Worm (Caenorhabditis elegans) whole organism, L4 larva: Measurements from ENCODE around the gene cpf-1.
A peak's percentile ranks its signal among the peaks of the same experiment; 100 is the strongest.

Experiments
- F26F4.8 ChIP-seq: fragments of 200-800 bp; sonication (Bioruptor generic); conservative IDR thresholded peaks from 2 replicates; pipeline ENCODE4 v1.3.6; 2022; ENCODE audit warnings: missing genetic modification characterization, missing compliant biosample characterization
- T26A8.4 ChIP-seq: fragments of 200-800 bp; sonication (Bioruptor generic); IDR thresholded peaks from 2 replicates; pipeline ENCODE4 v1.3.6; 2022; ENCODE audit warnings: missing genetic modification characterization, missing compliant biosample characterization
- Y105C5A.15 ChIP-seq: fragments of 200-800 bp; sonication (Bioruptor generic); IDR thresholded peaks from 2 replicates; pipeline ENCODE4 v1.3.6; 2022; ENCODE audit warnings: missing genetic modification characterization, missing compliant biosample characterization
- Y5F2A.4 ChIP-seq: fragments of 200-800 bp; sonication (Bioruptor generic); optimal IDR thresholded peaks from 2 replicates; lab custom pipeline; 2018; ENCODE audit warnings: mild to moderate bottlenecking, missing genetic modification characterization, missing compliant biosample characterization
- ceh-20 ChIP-seq: fragments of 200-800 bp; sonication (Bioruptor generic); IDR thresholded peaks from 2 replicates; pipeline ENCODE4 v1.3.6; 2022; ENCODE audit warnings: missing genetic modification reagents, missing genetic modification characterization, missing compliant biosample characterization
- ceh-32 ChIP-seq: sonication (generic microtip); optimal IDR thresholded peaks from 2 replicates; lab custom pipeline; 2016; ENCODE audit warnings: mild to moderate bottlenecking, missing genetic modification characterization, missing compliant biosample characterization; ENCODE audit not compliant: poor library complexity
- ceh-62 ChIP-seq: sonication (generic microtip); optimal IDR thresholded peaks from 2 replicates; lab custom pipeline; 2017; ENCODE audit warnings: missing biosample characterization, missing genetic modification characterization
- ceh-82 ChIP-seq: sonication (generic microtip); optimal IDR thresholded peaks from 2 replicates; lab custom pipeline; 2017; ENCODE audit warnings: missing biosample characterization, missing genetic modification characterization
- ces-1 ChIP-seq: fragments of 150-350 bp; sonication (generic microtip); optimal IDR thresholded peaks from 4 replicates; lab custom pipeline; 2014; ENCODE audit warnings: missing biosample characterization, missing genetic modification reagents, missing genetic modification characterization
- ctbp-1 ChIP-seq: fragments of 200-800 bp; sonication (Bioruptor generic); IDR thresholded peaks from 2 replicates; pipeline ENCODE4 v1.3.6; 2022; ENCODE audit warnings: missing genetic modification reagents, missing genetic modification characterization, missing compliant biosample characterization
- dmd-6 ChIP-seq: fragments of 200-800 bp; sonication (Bioruptor generic); IDR thresholded peaks from 2 replicates; pipeline ENCODE4 v1.3.6; 2022; ENCODE audit warnings: missing genetic modification reagents, missing genetic modification characterization, missing compliant biosample characterization
- hlh-11 ChIP-seq: fragments of 200-800 bp; sonication (Bioruptor generic); optimal IDR thresholded peaks from 2 replicates; lab custom pipeline; 2018; ENCODE audit warnings: mild to moderate bottlenecking, missing genetic modification characterization, missing compliant biosample characterization
- lin-13 ChIP-seq: fragments of 150-350 bp; optimal IDR thresholded peaks from 2 replicates; lab custom pipeline; 2014; ENCODE audit warnings: missing biosample characterization, missing genetic modification reagents, missing genetic modification characterization
- lin-15B ChIP-seq: fragments of 150-350 bp; sonication (generic microtip); optimal IDR thresholded peaks from 3 replicates; lab custom pipeline; 2014; ENCODE audit warnings: missing biosample characterization, missing genetic modification characterization
- lin-38 ChIP-seq: fragments of 200-800 bp; sonication (Bioruptor generic); IDR thresholded peaks from 2 replicates; pipeline ENCODE4 v1.3.6; 2022; ENCODE audit warnings: missing genetic modification reagents, missing genetic modification characterization, missing compliant biosample characterization
- lin-39 ChIP-seq: fragments of 150-350 bp; optimal IDR thresholded peaks from 2 replicates; lab custom pipeline; 2014; ENCODE audit warnings: missing biosample characterization, missing genetic modification reagents, missing genetic modification characterization
- madf-5 ChIP-seq, 2 experiments: fragments of 200-800 bp; sonication (Bioruptor generic); IDR thresholded peaks; 2 replicates each; pipeline ENCODE4 v1.3.6; 2022; ENCODE audit warnings: missing compliant biosample characterization in 2 of 2, missing genetic modification characterization in 2 of 2
- madf-9 ChIP-seq: fragments of 200-800 bp; sonication (Bioruptor generic); conservative IDR thresholded peaks from 2 replicates; pipeline ENCODE4 v1.3.6; 2022; ENCODE audit warnings: missing genetic modification reagents, missing genetic modification characterization, missing compliant biosample characterization
- mep-1 ChIP-seq: fragments of 150-350 bp; sonication (generic microtip); optimal IDR thresholded peaks from 3 replicates; lab custom pipeline; 2014; ENCODE audit warnings: missing biosample characterization, missing genetic modification characterization
- mes-2 ChIP-seq: sonication (generic microtip); optimal IDR thresholded peaks from 2 replicates; lab custom pipeline; 2016; ENCODE audit warnings: missing genotype, mild to moderate bottlenecking, missing genetic modification characterization, missing compliant biosample characterization; ENCODE audit not compliant: poor library complexity, severe bottlenecking
- mxl-3 ChIP-seq: fragments of 200-800 bp; sonication (Bioruptor generic); optimal IDR thresholded peaks from 2 replicates; lab custom pipeline; 2018; ENCODE audit warnings: mild to moderate bottlenecking, missing genetic modification characterization, missing compliant biosample characterization
- nhr-10 ChIP-seq: fragments of 150-350 bp; optimal IDR thresholded peaks from 2 replicates; lab custom pipeline; 2014; ENCODE audit warnings: missing biosample characterization, missing genetic modification characterization
- nhr-102 ChIP-seq: sonication (generic microtip); optimal IDR thresholded peaks from 2 replicates; lab custom pipeline; 2016; ENCODE audit warnings: mild to moderate bottlenecking, missing genetic modification characterization, moderate library complexity, missing compliant biosample characterization
- nhr-11 ChIP-seq: fragments of 150-350 bp; optimal IDR thresholded peaks from 2 replicates; lab custom pipeline; 2014; ENCODE audit warnings: missing biosample characterization, missing genetic modification characterization
- nhr-237 ChIP-seq: sonication (generic microtip); optimal IDR thresholded peaks from 2 replicates; lab custom pipeline; 2017; ENCODE audit warnings: missing biosample characterization, missing genetic modification characterization
- nhr-28 ChIP-seq: fragments of 150-350 bp; optimal IDR thresholded peaks from 2 replicates; lab custom pipeline; 2014; ENCODE audit warnings: missing biosample characterization, missing genetic modification characterization
- nhr-41 ChIP-seq: fragments of 200-800 bp; sonication (Bioruptor generic); IDR thresholded peaks from 2 replicates; pipeline ENCODE4 v1.3.6; 2022; ENCODE audit warnings: missing genetic modification reagents, missing genetic modification characterization, missing compliant biosample characterization
- nhr-42 ChIP-seq: fragments of 200-800 bp; sonication (Bioruptor generic); IDR thresholded peaks from 2 replicates; pipeline ENCODE4 v1.3.6; 2022; ENCODE audit warnings: missing genetic modification characterization, missing compliant biosample characterization
- pha-4 ChIP-seq, 2 experiments: fragments of 150-350 bp in 1 of 2; fragments of 200-800 bp in 1 of 2; sonication (Bioruptor generic) in 1 of 2; IDR thresholded peaks in 1 of 2; optimal IDR thresholded peaks in 1 of 2; 2 replicates each; pipeline versions ENCODE4 v1.3.6 to Lab custom; 2014 to 2022; ENCODE audit warnings: missing genetic modification characterization in 2 of 2, missing genetic modification reagents in 2 of 2, missing biosample characterization in 1 of 2, missing compliant biosample characterization in 1 of 2
- pqm-1 ChIP-seq: sonication (generic microtip); optimal IDR thresholded peaks from 2 replicates; lab custom pipeline; 2017; ENCODE audit warnings: missing biosample characterization, missing genetic modification characterization
- saeg-2 ChIP-seq: fragments of 200-800 bp; sonication (Bioruptor generic); IDR thresholded peaks from 2 replicates; pipeline ENCODE4 v1.3.6; 2022; ENCODE audit warnings: missing genetic modification reagents, missing genetic modification characterization, missing compliant biosample characterization
- set-16 ChIP-seq: fragments of 200-800 bp; sonication (Bioruptor generic); IDR thresholded peaks from 2 replicates; pipeline ENCODE4 v1.3.6; 2022; ENCODE audit warnings: missing genetic modification reagents, missing genetic modification characterization, missing compliant biosample characterization
- snpc-1.2 ChIP-seq: fragments of 200-800 bp; sonication (Bioruptor generic); IDR thresholded peaks from 2 replicates; pipeline ENCODE4 v1.3.6; 2022; ENCODE audit warnings: missing genetic modification reagents, missing genetic modification characterization, missing compliant biosample characterization
- spr-3 ChIP-seq: fragments of 200-800 bp; sonication (Bioruptor generic); optimal IDR thresholded peaks from 2 replicates; lab custom pipeline; 2018; ENCODE audit warnings: mild to moderate bottlenecking, missing genetic modification characterization, missing compliant biosample characterization
- tra-1 ChIP-seq: fragments of 200-800 bp; sonication (Bioruptor generic); IDR thresholded peaks from 2 replicates; pipeline ENCODE4 v1.3.6; 2022; ENCODE audit warnings: missing genetic modification reagents, missing genetic modification characterization, missing compliant biosample characterization
- unc-62 ChIP-seq, 3 experiments: fragments of 150-350 bp in 1 of 3; sonication (generic microtip); optimal IDR thresholded peaks in 2 of 3; peaks in 1 of 3; 1 replicate in 1 of 3; 2 replicates in 2 of 3; lab custom pipeline; 2014 to 2017; ENCODE audit warnings: missing biosample characterization in 3 of 3, missing genetic modification characterization in 3 of 3, missing genetic modification reagents in 3 of 3, missing genotype in 1 of 3
- vab-7 ChIP-seq: fragments of 200-800 bp; sonication (Bioruptor generic); IDR thresholded peaks from 2 replicates; pipeline ENCODE4 v1.3.6; 2022; ENCODE audit warnings: missing genetic modification reagents, missing genetic modification characterization, missing compliant biosample characterization

The cpf-1 gene

ce11 chrII:8621883-8622282 is 19.6 kb upstream of the cpf-1 start, which contains the start of gene T22C8.3:
Gene T22C8.3 (minus strand): TSS chrII:8621983.
- TF ChIP-seq nhr-28 (tag; lab: Kevin White, UChicago), result peak; percentile 14
- no peak for TF ChIP-seq ceh-82
- no peak for TF ChIP-seq pha-4 (GFP tag; IDR thresholded peaks at IDR 0.05; lab: Robert Waterston, UW)
- no peak for TF ChIP-seq pha-4 (tag; optimal IDR thresholded peaks at IDR 0.05; lab: Kevin White, UChicago)
- TF ChIP-seq ceh-62, result no peak
- no peak for TF ChIP-seq F26F4.8 (GFP tag; lab: Robert Waterston, UW)

- TF ChIP-seq mxl-3 (no peak), nhr-10 (no peak), nhr-102 (tag; lab: Kevin White, UChicago) (no peak), tra-1 (GFP tag; lab: Robert Waterston, UW) (no peak), snpc-1.2 (GFP tag; lab: Robert Waterston, UW) (no peak), T26A8.4 (GFP tag; lab: Robert Waterston, UW) (no peak), lin-38 (GFP tag; lab: Robert Waterston, UW) (no peak)
Measured at ce11 chrII:8617516-8617915, 15.3 kb upstream of the cpf-1 start, which contains the start of gene chhy-1. Gene chhy-1 (minus strand): TSS chrII:8617616.

ce11 chrII:8616155-8616554 is 13.9 kb upstream of the cpf-1 start:
- peak in 1 of 2 experiments; percentile 91 for TF ChIP-seq unc-62 (GFP tag; optimal IDR thresholded peaks at IDR 0.05 in 1 of 2; lab: Kevin White, UChicago)
- TF ChIP-seq unc-62 (tag; optimal IDR thresholded peaks at IDR 0.05; lab: Kevin White, UChicago), result no peak
- TF ChIP-seq saeg-2, result no peak
- TF ChIP-seq, all 104 proteins: peak for 1

- no peak for TF ChIP-seq lin-15B (tag; lab: Kevin White, UChicago)
- TF ChIP-seq T26A8.4 (GFP tag; lab: Robert Waterston, UW), result no peak
- no peak for TF ChIP-seq dmd-6 (GFP tag; lab: Robert Waterston, UW)
- TF ChIP-seq lin-38 (GFP tag; lab: Robert Waterston, UW), result no peak
- TF ChIP-seq madf-5 (GFP tag; IDR thresholded peaks at IDR 0.05; lab: Robert Waterston, UW), result no peak
- no peak for TF ChIP-seq ceh-32
- no peak for TF ChIP-seq nhr-10
- TF ChIP-seq ctbp-1 (GFP tag; lab: Robert Waterston, UW), result no peak
- TF ChIP-seq spr-3, result no peak
Measured at ce11 chrII:8612470-8612869, 10.2 kb upstream of the cpf-1 start, which contains the start of gene T22C8.1. Gene T22C8.1 (plus strand): TSS chrII:8612770.

- TF ChIP-seq F26F4.8 (GFP tag; lab: Robert Waterston, UW) (no peak), nhr-41 (GFP tag; lab: Robert Waterston, UW) (no peak), hlh-11 (no peak), nhr-42 (GFP tag; lab: Robert Waterston, UW) (no peak)
Measured at ce11 chrII:8611330-8611729, 9.1 kb upstream of the cpf-1 start.

ce11 chrII:8610585-8610984 is 8.3 kb upstream of the cpf-1 start:
- no peak for TF ChIP-seq ceh-32
- TF ChIP-seq ceh-20 (GFP tag; lab: Robert Waterston, UW), result no peak
- no peak for TF ChIP-seq ces-1 (GFP tag; lab: Kevin White, UChicago)
- no peak for TF ChIP-seq mes-2 (tag; lab: Kevin White, UChicago)
- no peak for TF ChIP-seq vab-7 (GFP tag; lab: Robert Waterston, UW)
- no peak for TF ChIP-seq lin-39 (tag; lab: Kevin White, UChicago)
- TF ChIP-seq nhr-237 (tag; lab: Kevin White, UChicago), result no peak
- TF ChIP-seq pqm-1 (tag; lab: Kevin White, UChicago), result no peak
- no peak for TF ChIP-seq lin-13 (GFP tag; lab: Kevin White, UChicago)
- TF ChIP-seq madf-9 (GFP tag; lab: Robert Waterston, UW), result no peak
- TF ChIP-seq nhr-28 (tag; lab: Kevin White, UChicago), result no peak
- no peak for TF ChIP-seq Y105C5A.15
- TF ChIP-seq mep-1 (tag; lab: Kevin White, UChicago), result no peak
- no peak for TF ChIP-seq set-16 (GFP tag; lab: Robert Waterston, UW)
- TF ChIP-seq nhr-11 (tag; lab: Kevin White, UChicago), result no peak
- TF ChIP-seq Y5F2A.4 (GFP tag; lab: Kevin White, UChicago), result no peak
